Fruit fly (Drosophila melanogaster) whole organism, embryonic: Measurements from ENCODE around the gene Ras85D.
A peak's percentile ranks its signal among the peaks of the same experiment; 100 is the strongest.

Experiments used
- Adf1 ChIP-seq: fragments of 200-800 bp; sonication (Bioruptor generic); IDR thresholded peaks from 2 replicates; pipeline ENCODE4 v1.3.6; 2022; ENCODE audit warnings: missing biosample characterization, missing genetic modification characterization
- BtbVII ChIP-seq: fragments of 200-800 bp; sonication (Bioruptor generic); optimal IDR thresholded peaks from 3 replicates; lab custom pipeline; 2017; ENCODE audit warnings: missing biosample characterization, mild to moderate bottlenecking, missing genetic modification characterization
- CG10147 ChIP-seq: fragments of 200-800 bp; sonication (Bioruptor generic); optimal IDR thresholded peaks from 2 replicates; lab custom pipeline; 2019; ENCODE audit warnings: missing biosample characterization, mild to moderate bottlenecking, missing genetic modification characterization, moderate library complexity
- CG10462 ChIP-seq: fragments of 200-800 bp; sonication (Bioruptor generic); optimal IDR thresholded peaks from 2 replicates; lab custom pipeline; 2016; ENCODE audit warnings: missing biosample characterization, missing genetic modification characterization
- CG11695 ChIP-seq: fragments of 200-800 bp; sonication (Bioruptor generic); IDR thresholded peaks from 3 replicates; pipeline ENCODE4 v1.3.6; 2022; ENCODE audit warnings: missing biosample characterization, missing genetic modification characterization
- CG14667 ChIP-seq: fragments of 200-800 bp; sonication (Bioruptor generic); IDR thresholded peaks from 2 replicates; pipeline ENCODE4 v1.3.6; 2022; ENCODE audit warnings: missing biosample characterization, missing genetic modification characterization
- CG16813 ChIP-seq: fragments of 200-800 bp; sonication (Bioruptor generic); IDR thresholded peaks from 3 replicates; pipeline ENCODE4 v1.3.6; 2022; ENCODE audit warnings: missing biosample characterization, missing genetic modification characterization; ENCODE audit not compliant: partially characterized antibody
- CG16863 ChIP-seq: fragments of 200-800 bp; sonication (Bioruptor generic); optimal IDR thresholded peaks from 3 replicates; lab custom pipeline; 2016; ENCODE audit warnings: missing biosample characterization, missing genetic modification characterization
- CG18599 ChIP-seq: fragments of 200-800 bp; sonication (Bioruptor generic); optimal IDR thresholded peaks from 3 replicates; lab custom pipeline; 2017; ENCODE audit warnings: missing biosample characterization, missing genetic modification characterization, mild to moderate bottlenecking, moderate library complexity, missing genetic modification reagents
- CG3163 ChIP-seq: fragments of 200-800 bp; sonication (Bioruptor generic); optimal IDR thresholded peaks from 3 replicates; lab custom pipeline; 2016; ENCODE audit warnings: missing biosample characterization, missing genetic modification characterization
- CG7357 ChIP-seq: fragments of 200-800 bp; sonication (Bioruptor generic); IDR thresholded peaks from 3 replicates; pipeline ENCODE4 v1.3.6; 2022; ENCODE audit warnings: missing biosample characterization, missing genetic modification characterization
- CG7556 ChIP-seq: fragments of 200-800 bp; sonication (Bioruptor generic); optimal IDR thresholded peaks from 2 replicates; lab custom pipeline; 2017; ENCODE audit warnings: missing biosample characterization, mild to moderate bottlenecking, missing genetic modification characterization
- CG7745 ChIP-seq: fragments of 200-800 bp; sonication (Bioruptor generic); optimal IDR thresholded peaks from 2 replicates; lab custom pipeline; 2018; ENCODE audit warnings: missing biosample characterization, mild to moderate bottlenecking, missing genetic modification characterization, moderate library complexity
- CG7786 ChIP-seq: fragments of 200-800 bp; sonication (Bioruptor generic); optimal IDR thresholded peaks from 2 replicates; lab custom pipeline; 2016; ENCODE audit warnings: missing biosample characterization, missing genetic modification characterization
- CG8281 ChIP-seq: fragments of 200-800 bp; sonication (Bioruptor generic); optimal IDR thresholded peaks from 2 replicates; lab custom pipeline; 2018; ENCODE audit warnings: missing biosample characterization, mild to moderate bottlenecking, missing genetic modification characterization, moderate library complexity
- CG9727 ChIP-seq: fragments of 200-800 bp; sonication (Bioruptor generic); optimal IDR thresholded peaks from 3 replicates; lab custom pipeline; 2017; ENCODE audit warnings: missing biosample characterization, mild to moderate bottlenecking, missing genetic modification characterization
- Camta ChIP-seq: fragments of 200-800 bp; sonication (Bioruptor generic); optimal IDR thresholded peaks from 2 replicates; lab custom pipeline; 2016; ENCODE audit warnings: missing biosample characterization, missing genetic modification characterization
- D19A ChIP-seq: fragments of 200-800 bp; optimal IDR thresholded peaks from 3 replicates; lab custom pipeline; 2019; ENCODE audit warnings: missing biosample characterization, mild to moderate bottlenecking, missing genetic modification characterization, moderate library complexity
- Dfd ChIP-seq, 2 experiments: fragments of >200 bp; optimal IDR thresholded peaks; 2 replicates each; lab custom pipeline; 2017; ENCODE audit warnings: missing biosample characterization in 2 of 2, missing genetic modification characterization in 2 of 2
- Dip2 ChIP-seq: fragments of 200-800 bp; sonication (Bioruptor generic); IDR thresholded peaks from 2 replicates; pipeline ENCODE4 v1.3.6; 2022; ENCODE audit warnings: missing biosample characterization, missing genetic modification characterization
- E2f1 ChIP-seq: fragments of 200-800 bp; sonication (Bioruptor generic); IDR thresholded peaks from 2 replicates; pipeline ENCODE4 v1.3.6; 2022; ENCODE audit warnings: missing biosample characterization, missing genetic modification characterization
- ERR ChIP-seq: fragments of 200-800 bp; sonication (Bioruptor generic); optimal IDR thresholded peaks from 2 replicates; lab custom pipeline; 2016; ENCODE audit warnings: missing biosample characterization, missing genetic modification characterization
- Eip74EF ChIP-seq, 2 experiments: fragments of 200-800 bp in 1 of 2; fragments of >200 bp in 1 of 2; sonication (Bioruptor generic) in 1 of 2; optimal IDR thresholded peaks; 2 replicates each; lab custom pipeline; 2017 to 2019; ENCODE audit warnings: missing biosample characterization in 2 of 2, missing genetic modification characterization in 2 of 2, mild to moderate bottlenecking in 1 of 2, moderate library complexity in 1 of 2
- Hmx ChIP-seq: fragments of 200-800 bp; sonication (Bioruptor generic); optimal IDR thresholded peaks from 2 replicates; lab custom pipeline; 2016; ENCODE audit warnings: missing biosample characterization, missing genetic modification characterization
- Hr3 ChIP-seq: fragments of 200-800 bp; sonication (Bioruptor generic); optimal IDR thresholded peaks from 3 replicates; lab custom pipeline; 2016; ENCODE audit warnings: missing biosample characterization, missing genetic modification characterization
- Myb ChIP-seq: fragments of 200-800 bp; sonication (Bioruptor generic); optimal IDR thresholded peaks from 2 replicates; lab custom pipeline; 2016; ENCODE audit warnings: missing biosample characterization, missing genetic modification characterization
- NFAT ChIP-seq: fragments of 200-800 bp; sonication (Bioruptor generic); IDR thresholded peaks from 2 replicates; pipeline ENCODE4 v1.3.6; 2022; ENCODE audit warnings: missing biosample characterization, missing genetic modification characterization
- Opbp ChIP-seq: fragments of 200-800 bp; sonication (Bioruptor generic); IDR thresholded peaks from 3 replicates; pipeline ENCODE4 v1.3.6; 2022; ENCODE audit warnings: missing biosample characterization, missing genetic modification characterization; ENCODE audit not compliant: partially characterized antibody
- Pdp1 ChIP-seq, 2 experiments: fragments of 200-800 bp; sonication (Bioruptor generic); optimal IDR thresholded peaks; 3 replicates each; lab custom pipeline; 2016; ENCODE audit warnings: missing biosample characterization in 2 of 2, missing genetic modification characterization in 2 of 2, mild to moderate bottlenecking in 1 of 2, moderate library complexity in 1 of 2
- Rfx ChIP-seq: fragments of 200-800 bp; sonication (Bioruptor generic); IDR thresholded peaks from 2 replicates; pipeline ENCODE4 v1.3.6; 2022; ENCODE audit warnings: missing biosample characterization, missing genetic modification characterization
- Side ChIP-seq: fragments of 200-800 bp; sonication (Bioruptor generic); optimal IDR thresholded peaks from 2 replicates; lab custom pipeline; 2016; ENCODE audit warnings: missing biosample characterization, missing genetic modification characterization
- Xbp1 ChIP-seq: fragments of 200-800 bp; sonication (Bioruptor generic); optimal IDR thresholded peaks from 3 replicates; lab custom pipeline; 2016; ENCODE audit warnings: missing biosample characterization, mild to moderate bottlenecking, missing genetic modification characterization
- br ChIP-seq: fragments of >200 bp; optimal IDR thresholded peaks from 2 replicates; lab custom pipeline; 2017
- crp ChIP-seq, 2 experiments: fragments of 200-800 bp; sonication (Bioruptor generic); optimal IDR thresholded peaks; 2 replicates in 1 of 2; 3 replicates in 1 of 2; lab custom pipeline; 2017; ENCODE audit warnings: missing biosample characterization in 2 of 2, missing genetic modification characterization in 2 of 2, mild to moderate bottlenecking in 1 of 2, moderate library complexity in 1 of 2
- danr ChIP-seq: fragments of 200-800 bp; sonication (Bioruptor generic); IDR thresholded peaks from 2 replicates; pipeline ENCODE4 v1.3.6; 2022; ENCODE audit warnings: missing biosample characterization, missing genetic modification characterization
- dpn ChIP-seq, 2 experiments: fragments of 200-800 bp; sonication (Bioruptor generic); optimal IDR thresholded peaks; 3 replicates each; lab custom pipeline; 2016; ENCODE audit warnings: missing biosample characterization in 2 of 2, missing genetic modification characterization in 2 of 2
- dysf ChIP-seq: fragments of 200-800 bp; sonication (Bioruptor generic); IDR thresholded peaks from 3 replicates; pipeline ENCODE4 v1.3.6; 2022; ENCODE audit warnings: missing biosample characterization, missing genetic modification characterization
- emc ChIP-seq: fragments of 200-800 bp; sonication (Bioruptor generic); optimal IDR thresholded peaks from 2 replicates; lab custom pipeline; 2016; ENCODE audit warnings: missing biosample characterization, missing genetic modification characterization
- gcm ChIP-seq: fragments of 200-800 bp; sonication (Bioruptor generic); optimal IDR thresholded peaks from 2 replicates; lab custom pipeline; 2019; ENCODE audit warnings: missing biosample characterization, mild to moderate bottlenecking, missing genetic modification characterization, moderate library complexity
- lab ChIP-seq: fragments of 200-800 bp; sonication (Bioruptor generic); optimal IDR thresholded peaks from 3 replicates; lab custom pipeline; 2017; ENCODE audit warnings: missing biosample characterization, missing genetic modification characterization, mild to moderate bottlenecking, moderate library complexity, missing genetic modification reagents
- lbe ChIP-seq: fragments of 200-800 bp; sonication (Bioruptor generic); optimal IDR thresholded peaks from 2 replicates; lab custom pipeline; 2016; ENCODE audit warnings: missing biosample characterization, mild to moderate bottlenecking, missing genetic modification characterization
- luna ChIP-seq: fragments of 200-800 bp; sonication (Bioruptor generic); optimal IDR thresholded peaks from 2 replicates; lab custom pipeline; 2016; ENCODE audit warnings: missing biosample characterization, missing genetic modification characterization
- nom ChIP-seq: fragments of 200-800 bp; sonication (Bioruptor generic); optimal IDR thresholded peaks from 2 replicates; lab custom pipeline; 2017; ENCODE audit warnings: missing biosample characterization, missing genetic modification characterization, mild to moderate bottlenecking, moderate library complexity, missing genetic modification reagents
- pnt ChIP-seq: fragments of 200-800 bp; sonication (Bioruptor generic); optimal IDR thresholded peaks from 3 replicates; lab custom pipeline; 2016; ENCODE audit warnings: missing biosample characterization, missing genetic modification characterization
- sc ChIP-seq, 3 experiments: fragments of >200 bp in 2 of 3; fragments of 200-800 bp in 1 of 3; sonication (Bioruptor generic) in 1 of 3; optimal IDR thresholded peaks; 2 replicates in 2 of 3; 3 replicates in 1 of 3; lab custom pipeline; 2017; ENCODE audit warnings: mild to moderate bottlenecking in 1 of 3, missing biosample characterization in 1 of 3, missing genetic modification characterization in 1 of 3, missing genetic modification reagents in 1 of 3
- sima ChIP-seq: fragments of 200-800 bp; sonication (Bioruptor generic); optimal IDR thresholded peaks from 2 replicates; lab custom pipeline; 2016; ENCODE audit warnings: missing biosample characterization, missing genetic modification characterization
- so ChIP-seq: fragments of 200-800 bp; sonication (Bioruptor generic); IDR thresholded peaks from 3 replicates; pipeline ENCODE4 v1.3.6; 2022; ENCODE audit warnings: missing biosample characterization, missing genetic modification characterization
- ssp ChIP-seq: fragments of 200-800 bp; sonication (Bioruptor generic); IDR thresholded peaks from 2 replicates; pipeline ENCODE4 v1.3.6; 2022; ENCODE audit warnings: missing biosample characterization, missing genetic modification characterization
- tx ChIP-seq: fragments of 200-800 bp; sonication (Bioruptor generic); optimal IDR thresholded peaks from 2 replicates; lab custom pipeline; 2016; ENCODE audit warnings: missing biosample characterization, missing genetic modification characterization
- unc-4 ChIP-seq: fragments of 200-800 bp; sonication (Bioruptor generic); IDR thresholded peaks from 2 replicates; pipeline ENCODE4 v1.3.6; 2022; ENCODE audit warnings: missing biosample characterization, missing genetic modification characterization; ENCODE audit not compliant: partially characterized antibody
- wdn ChIP-seq: fragments of 200-800 bp; sonication (Bioruptor generic); IDR thresholded peaks from 2 replicates; pipeline ENCODE4 v1.3.6; 2022; ENCODE audit warnings: missing biosample characterization, missing genetic modification characterization

Ras85D gene

DNA sequence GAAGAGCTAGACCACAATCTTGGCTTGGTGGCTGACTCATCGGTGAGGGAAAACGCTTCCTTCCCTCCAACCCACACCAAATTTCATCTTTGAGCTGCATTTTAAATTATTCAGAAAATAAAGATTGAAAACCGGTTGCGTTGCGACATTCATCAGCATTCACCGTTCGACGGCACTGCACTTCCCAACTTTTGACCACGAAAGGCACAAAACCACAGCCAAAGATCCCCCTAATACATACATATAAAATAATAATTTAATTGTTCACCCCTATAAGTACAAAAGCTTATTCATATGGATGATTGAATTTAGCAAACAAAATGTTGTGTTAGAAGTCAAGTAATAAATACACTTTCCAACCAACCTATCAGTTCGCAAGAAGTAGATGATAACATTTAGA is 13.6 kb downstream of the Ras85D start:
- TF ChIP-seq sima (GFP tag; lab: Kevin White, UChicago) (no peak), nom (no peak), crp (GFP tag; optimal IDR thresholded peaks at IDR 0.05; lab: Kevin White, UChicago) (no peak), CG7745 (no peak), tx (no peak), Opbp (GFP tag; lab: Robert Waterston, UW) (no peak), Hr3 (GFP tag; lab: Kevin White, UChicago) (no peak), CG9727 (GFP tag; lab: Kevin White, UChicago) (no peak), br (no peak), dysf (GFP tag; lab: Robert Waterston, UW) (no peak), danr (GFP tag; lab: Robert Waterston, UW) (no peak), E2f1 (no peak), CG16863 (GFP tag; lab: Kevin White, UChicago) (no peak), gcm (GFP tag; lab: Kevin White, UChicago) (no peak), CG7786 (no peak), CG14667 (GFP tag; lab: Robert Waterston, UW) (no peak), emc (GFP tag; lab: Kevin White, UChicago) (no peak), CG3163 (no peak)

DNA sequence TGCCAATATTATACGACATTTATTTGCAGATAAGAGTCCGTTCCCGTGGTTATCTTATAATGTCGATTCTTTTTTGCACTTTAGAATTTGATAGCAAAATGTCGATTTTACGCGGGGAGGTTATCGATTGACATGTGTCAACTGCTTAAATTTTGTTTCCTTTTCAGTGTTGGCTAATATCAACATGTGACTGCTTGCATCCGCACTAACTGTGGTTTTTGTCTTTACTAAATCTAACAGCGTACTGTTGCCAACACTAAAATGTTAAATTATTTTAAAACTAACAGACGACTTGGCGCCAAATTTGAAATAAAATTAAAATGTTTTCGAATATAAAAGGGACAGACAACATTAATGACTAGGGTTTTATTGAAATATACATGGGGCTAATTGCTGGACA is 16.1 kb downstream of the Ras85D start:
- TF ChIP-seq CG11695 (GFP tag; lab: Robert Waterston, UW) (no peak), CG7556 (GFP tag; lab: Kevin White, UChicago) (peak; percentile 67), CG16813 (peak; percentile 62), Camta (GFP tag; lab: Kevin White, UChicago) (peak; percentile 77), Eip74EF (GFP tag; optimal IDR thresholded peaks at IDR 0.05; lab: Kevin White, UChicago) (peak; percentile 3 to 16), wdn (GFP tag; lab: Robert Waterston, UW) (peak; percentile 46; the same call in 1 of the 2 replicates), Adf1 (GFP tag; lab: Robert Waterston, UW) (no peak; the same call in 1 of the 2 replicates), Pdp1 (GFP tag; optimal IDR thresholded peaks at IDR 0.05; lab: Kevin White, UChicago) (peak; percentile 79 to 84), ERR (GFP tag; lab: Kevin White, UChicago) (peak; percentile 81), ssp (GFP tag; lab: Robert Waterston, UW) (peak; percentile 66), Myb (GFP tag; lab: Kevin White, UChicago) (peak; percentile 86), Dfd (GFP tag; optimal IDR thresholded peaks at IDR 0.05; lab: Kevin White, UChicago) (no peak), so (GFP tag; lab: Robert Waterston, UW) (no peak; the same call in 2 of the 3 replicates), D19A (tag; lab: Kevin White, UChicago) (no peak), Side (GFP tag; lab: Kevin White, UChicago) (peak; percentile 89), unc-4 (GFP tag; lab: Robert Waterston, UW) (peak; percentile 58), luna (GFP tag; lab: Kevin White, UChicago) (peak; percentile 89), CG7357 (GFP tag; lab: Robert Waterston, UW) (no peak), CG10147 (GFP tag; lab: Kevin White, UChicago) (peak; percentile 62), Hmx (GFP tag; lab: Kevin White, UChicago) (peak; percentile 5), Dip2 (no peak), BtbVII (GFP tag; lab: Kevin White, UChicago) (peak; percentile 38), Rfx (peak; percentile 91), lab (peak; percentile 70), CG8281 (no peak), lbe (GFP tag; lab: Kevin White, UChicago) (peak; percentile 67), NFAT (GFP tag; lab: Robert Waterston, UW) (peak; percentile 75), Xbp1 (peak; percentile 78), CG18599 (GFP tag; lab: Kevin White, UChicago) (peak; percentile 75), dpn (GFP tag; optimal IDR thresholded peaks at IDR 0.05; lab: Kevin White, UChicago) (peak; percentile 81 to 89), CG10462 (GFP tag; lab: Kevin White, UChicago) (no peak), sc (optimal IDR thresholded peaks at IDR 0.05; lab: Kevin White, UChicago) (no peak), sc (GFP tag; optimal IDR thresholded peaks at IDR 0.05; lab: Kevin White, UChicago) (no peak), pnt (GFP tag; lab: Kevin White, UChicago) (peak; percentile 74)
